In genomic region chr4:43179-43935, dm6 we compare ENCODE assay signal across 1 fruit fly cellular context.
TF ChIP-seq lines count a peak whose summit lies in the region.

TSS of gene PlexB (minus strand) at chr4:43778.

TF ChIP-seq in whole organism, embryonic, 481 proteins besides CTCF, POLR2A, EP300 and RAD21 (continued from another document and continues in another):
- TF ChIP-seq Atf6 (GFP tag; IDR thresholded peaks at IDR 0.05; lab: Robert Waterston, UW): no peak
- no peak for TF ChIP-seq CG11560 (tag; IDR thresholded peaks at IDR 0.05; lab: Robert Waterston, UW)
- peak; percentile 77 for TF ChIP-seq sens (GFP tag; lab: Kevin White, UChicago)
- TF ChIP-seq crol (GFP tag; IDR thresholded peaks at IDR 0.05; lab: Robert Waterston, UW): no peak
- peak; percentile 42 for TF ChIP-seq HmgZ (tag; optimal IDR thresholded peaks at IDR 0.05; lab: Kevin White, UChicago)
- no peak for TF ChIP-seq CG34422 (GFP tag; IDR thresholded peaks at IDR 0.05; lab: Robert Waterston, UW)
- TF ChIP-seq sima (GFP tag; optimal IDR thresholded peaks at IDR 0.05; lab: Kevin White, UChicago): no peak
- TF ChIP-seq CG15011 (GFP tag; optimal IDR thresholded peaks at IDR 0.05; lab: Kevin White, UChicago): no peak
- no peak for TF ChIP-seq CG8944 (GFP tag; optimal IDR thresholded peaks at IDR 0.05; lab: Kevin White, UChicago)
- no peak for TF ChIP-seq CG4328 (GFP tag; optimal IDR thresholded peaks at IDR 0.05; lab: Kevin White, UChicago)
- peak; percentile 36 for TF ChIP-seq pho (GFP tag; optimal IDR thresholded peaks at IDR 0.05; lab: Kevin White, UChicago)
- TF ChIP-seq CG3838 (GFP tag; optimal IDR thresholded peaks at IDR 0.05; lab: Kevin White, UChicago): no peak
- no peak for TF ChIP-seq CG16815 (GFP tag; optimal IDR thresholded peaks at IDR 0.05; lab: Kevin White, UChicago)
- no peak for TF ChIP-seq ase (GFP tag; IDR thresholded peaks at IDR 0.05; lab: Robert Waterston, UW)
- peak; percentile 15; the same call in 1 of the 3 replicates for TF ChIP-seq CG17361 (GFP tag; IDR thresholded peaks at IDR 0.05; lab: Robert Waterston, UW)
- TF ChIP-seq CG7786 (GFP tag; optimal IDR thresholded peaks at IDR 0.05; lab: Kevin White, UChicago): peak; percentile 26
- TF ChIP-seq Sin3A (optimal IDR thresholded peaks at IDR 0.05; lab: Kevin White, UChicago): peak; percentile 5
- TF ChIP-seq jumu (GFP tag; optimal IDR thresholded peaks at IDR 0.05; lab: Kevin White, UChicago): no peak
- TF ChIP-seq CG5245 (GFP tag; optimal IDR thresholded peaks at IDR 0.05; lab: Kevin White, UChicago): no peak
- TF ChIP-seq nmo (GFP tag; optimal IDR thresholded peaks at IDR 0.05; lab: Kevin White, UChicago): peak; percentile 68
- TF ChIP-seq CG9817 (tag; optimal IDR thresholded peaks at IDR 0.05; lab: Kevin White, UChicago): no peak
- no peak for TF ChIP-seq Trl (optimal IDR thresholded peaks at IDR 0.05; lab: Kevin White, UChicago)
- no peak for TF ChIP-seq Trl (GFP tag; optimal IDR thresholded peaks at IDR 0.05; lab: Kevin White, UChicago)
- TF ChIP-seq al (GFP tag; IDR thresholded peaks at IDR 0.05; lab: Robert Waterston, UW): no peak
- TF ChIP-seq CG5953 (GFP tag; IDR thresholded peaks at IDR 0.05; lab: Robert Waterston, UW): no peak
- TF ChIP-seq bcd (GFP tag; optimal IDR thresholded peaks at IDR 0.05; lab: Kevin White, UChicago): peak; percentile 37
- TF ChIP-seq Atf3 (GFP tag; optimal IDR thresholded peaks at IDR 0.05; lab: Kevin White, UChicago): no peak
- no peak for TF ChIP-seq CG9727 (GFP tag; optimal IDR thresholded peaks at IDR 0.05; lab: Kevin White, UChicago)
- TF ChIP-seq CG4854 (GFP tag; optimal IDR thresholded peaks at IDR 0.05; lab: Kevin White, UChicago): no peak
- TF ChIP-seq CG8765 (GFP tag; IDR thresholded peaks at IDR 0.05; lab: Robert Waterston, UW): no peak
- no peak for TF ChIP-seq CG13123 (GFP tag; optimal IDR thresholded peaks at IDR 0.05; lab: Kevin White, UChicago)
- no peak for TF ChIP-seq z (GFP tag; IDR thresholded peaks at IDR 0.05; lab: Robert Waterston, UW)
- TF ChIP-seq her (GFP tag; optimal IDR thresholded peaks at IDR 0.05; lab: Kevin White, UChicago): no peak
- TF ChIP-seq usp (GFP tag; optimal IDR thresholded peaks at IDR 0.05; lab: Kevin White, UChicago): no peak
- no peak for TF ChIP-seq CG16779 (GFP tag; IDR thresholded peaks at IDR 0.05; lab: Robert Waterston, UW)
- no peak for TF ChIP-seq stwl (tag; optimal IDR thresholded peaks at IDR 0.05; lab: Kevin White, UChicago)
- peak; percentile 42; the same call in 1 of the 2 replicates for TF ChIP-seq CG2129 (GFP tag; IDR thresholded peaks at IDR 0.05; lab: Robert Waterston, UW; ENCODE audit: partially characterized antibody)
- TF ChIP-seq CG10147 (GFP tag; optimal IDR thresholded peaks at IDR 0.05; lab: Kevin White, UChicago): no peak
- no peak for TF ChIP-seq CG10274 (GFP tag; optimal IDR thresholded peaks at IDR 0.05; lab: Kevin White, UChicago)
- no peak for TF ChIP-seq Fer3 (tag; optimal IDR thresholded peaks at IDR 0.05; lab: Kevin White, UChicago)
- no peak for TF ChIP-seq esg (GFP tag; conservative IDR thresholded peaks at IDR 0.05; lab: Robert Waterston, UW)
- no peak for TF ChIP-seq CG17328 (GFP tag; IDR thresholded peaks at IDR 0.05; lab: Robert Waterston, UW)
- TF ChIP-seq Oaz (GFP tag; IDR thresholded peaks at IDR 0.05; lab: Robert Waterston, UW): no peak
- peak; percentile 49 for TF ChIP-seq zfh2 (GFP tag; optimal IDR thresholded peaks at IDR 0.05; lab: Kevin White, UChicago)
- TF ChIP-seq B-H2 (GFP tag; optimal IDR thresholded peaks at IDR 0.05; lab: Kevin White, UChicago): no peak
- TF ChIP-seq CG6854 (GFP tag; optimal IDR thresholded peaks at IDR 0.05; lab: Kevin White, UChicago): no peak
- TF ChIP-seq Six4 (GFP tag; optimal IDR thresholded peaks at IDR 0.05; lab: Kevin White, UChicago): no peak
- peak in 1 of 2 experiments; percentile 72 for TF ChIP-seq Dfd (GFP tag; optimal IDR thresholded peaks at IDR 0.05; lab: Kevin White, UChicago)
- TF ChIP-seq CG10959 (GFP tag; IDR thresholded peaks at IDR 0.05; lab: Robert Waterston, UW): no peak
- TF ChIP-seq Dll (GFP tag; IDR thresholded peaks at IDR 0.05; lab: Robert Waterston, UW; ENCODE audit: partially characterized antibody): peak; percentile 67; the same call in 3 of the 4 replicates
- TF ChIP-seq psq (GFP tag; optimal IDR thresholded peaks at IDR 0.05; lab: Kevin White, UChicago): no peak
- no peak for TF ChIP-seq Drgx (GFP tag; IDR thresholded peaks at IDR 0.05; lab: Robert Waterston, UW)
- TF ChIP-seq scrt (GFP tag; optimal IDR thresholded peaks at IDR 0.05; lab: Kevin White, UChicago): no peak
- no peak for TF ChIP-seq cg (GFP tag; optimal IDR thresholded peaks at IDR 0.05; lab: Kevin White, UChicago)
- TF ChIP-seq org-1 (GFP tag; optimal IDR thresholded peaks at IDR 0.05; lab: Kevin White, UChicago): no peak
- no peak for TF ChIP-seq slp2 (GFP tag; optimal IDR thresholded peaks at IDR 0.05; lab: Kevin White, UChicago)
- TF ChIP-seq crc (GFP tag; optimal IDR thresholded peaks at IDR 0.05; lab: Kevin White, UChicago): no peak
- peak; percentile 65 for TF ChIP-seq hbn (GFP tag; IDR thresholded peaks at IDR 0.05; lab: Robert Waterston, UW; ENCODE audit: partially characterized antibody)
- TF ChIP-seq GATAe (GFP tag; conservative IDR thresholded peaks at IDR 0.05; lab: Robert Waterston, UW): peak; percentile 41; the same call in 1 of the 2 replicates
- no peak for TF ChIP-seq en (GFP tag; optimal IDR thresholded peaks at IDR 0.05; lab: Kevin White, UChicago)
- TF ChIP-seq CG3726 (GFP tag; IDR thresholded peaks at IDR 0.05; lab: Robert Waterston, UW): no peak
- TF ChIP-seq rib (GFP tag; IDR thresholded peaks at IDR 0.05; lab: Robert Waterston, UW): no peak
- no peak for TF ChIP-seq gcm (GFP tag; optimal IDR thresholded peaks at IDR 0.05; lab: Kevin White, UChicago)
- no peak for TF ChIP-seq CG7928 (GFP tag; optimal IDR thresholded peaks at IDR 0.05; lab: Kevin White, UChicago)
- TF ChIP-seq CG31388 (GFP tag; optimal IDR thresholded peaks at IDR 0.05; lab: Kevin White, UChicago): no peak
- TF ChIP-seq ash1 (GFP tag; optimal IDR thresholded peaks at IDR 0.05; lab: Kevin White, UChicago): no peak
- no peak for TF ChIP-seq Usf (GFP tag; optimal IDR thresholded peaks at IDR 0.05; lab: Kevin White, UChicago)
- TF ChIP-seq Myb (GFP tag; optimal IDR thresholded peaks at IDR 0.05; lab: Kevin White, UChicago): peak; percentile 21
- TF ChIP-seq CG4404 (GFP tag; IDR thresholded peaks at IDR 0.05; lab: Robert Waterston, UW): no peak
- TF ChIP-seq gt (GFP tag; IDR thresholded peaks at IDR 0.05; lab: Robert Waterston, UW): no peak
- TF ChIP-seq grau (tag; optimal IDR thresholded peaks at IDR 0.05; lab: Kevin White, UChicago): peak; percentile 22
- peak; percentile 69 for TF ChIP-seq unc-4 (GFP tag; IDR thresholded peaks at IDR 0.05; lab: Robert Waterston, UW; ENCODE audit: partially characterized antibody)
- no peak for TF ChIP-seq run (tag; optimal IDR thresholded peaks at IDR 0.05; lab: Kevin White, UChicago)
- TF ChIP-seq CG4730 (GFP tag; IDR thresholded peaks at IDR 0.05; lab: Robert Waterston, UW): no peak
- peak; percentile 51 for TF ChIP-seq CG33213 (GFP tag; optimal IDR thresholded peaks at IDR 0.05; lab: Kevin White, UChicago)
- no peak for TF ChIP-seq Vsx1 (GFP tag; optimal IDR thresholded peaks at IDR 0.05; lab: Kevin White, UChicago)
- TF ChIP-seq Rfx (GFP tag; IDR thresholded peaks at IDR 0.05; lab: Robert Waterston, UW): no peak
- TF ChIP-seq Oli (tag; optimal IDR thresholded peaks at IDR 0.05; lab: Kevin White, UChicago): no peak
- TF ChIP-seq pan (optimal IDR thresholded peaks at IDR 0.05; lab: Kevin White, UChicago): no peak
- TF ChIP-seq pan (GFP tag; optimal IDR thresholded peaks at IDR 0.05 in 1 of 2, IDR thresholded peaks at IDR 0.05 in 1 of 2): no peak
- no peak for TF ChIP-seq Hand (GFP tag; optimal IDR thresholded peaks at IDR 0.05; lab: Kevin White, UChicago)
- TF ChIP-seq CG10366 (GFP tag; IDR thresholded peaks at IDR 0.05; lab: Robert Waterston, UW): no peak
- TF ChIP-seq CG17829 (tag; optimal IDR thresholded peaks at IDR 0.05; lab: Kevin White, UChicago): peak; percentile 4
- peak; percentile 94 for TF ChIP-seq Bgb (GFP tag; IDR thresholded peaks at IDR 0.05; lab: Robert Waterston, UW; ENCODE audit: partially characterized antibody)
- no peak for TF ChIP-seq eyg (GFP tag; optimal IDR thresholded peaks at IDR 0.05; lab: Kevin White, UChicago)
- TF ChIP-seq sug (tag; optimal IDR thresholded peaks at IDR 0.05; lab: Kevin White, UChicago): peak; percentile 37
- TF ChIP-seq CG10267 (tag; optimal IDR thresholded peaks at IDR 0.05; lab: Kevin White, UChicago): peak; percentile 24
- TF ChIP-seq E2f2 (GFP tag; IDR thresholded peaks at IDR 0.05; lab: Robert Waterston, UW): no peak
- no peak for TF ChIP-seq Optix (GFP tag; IDR thresholded peaks at IDR 0.05; lab: Robert Waterston, UW)
- TF ChIP-seq CG11456 (GFP tag; IDR thresholded peaks at IDR 0.05; lab: Robert Waterston, UW): no peak
- no peak for TF ChIP-seq MTF-1 (GFP tag; optimal IDR thresholded peaks at IDR 0.05; lab: Kevin White, UChicago; ENCODE audit: borderline replicate concordance)
- no peak for TF ChIP-seq Asciz (GFP tag; optimal IDR thresholded peaks at IDR 0.05; lab: Kevin White, UChicago)
- TF ChIP-seq mld (GFP tag; IDR thresholded peaks at IDR 0.05; lab: Robert Waterston, UW; ENCODE audit: partially characterized antibody): peak; percentile 91
- TF ChIP-seq Sox102F (GFP tag; optimal IDR thresholded peaks at IDR 0.05; lab: Kevin White, UChicago): no peak
- no peak for TF ChIP-seq CG7372 (GFP tag; IDR thresholded peaks at IDR 0.05; lab: Robert Waterston, UW)
- no peak for TF ChIP-seq dimm (GFP tag; IDR thresholded peaks at IDR 0.05; lab: Robert Waterston, UW)
- no peak for TF ChIP-seq Rx (GFP tag; IDR thresholded peaks at IDR 0.05; lab: Robert Waterston, UW)
- no peak for TF ChIP-seq chn (GFP tag; optimal IDR thresholded peaks at IDR 0.05; lab: Kevin White, UChicago)
- TF ChIP-seq pum (GFP tag; optimal IDR thresholded peaks at IDR 0.05; lab: Kevin White, UChicago): no peak
- no peak for TF ChIP-seq CG11504 (tag; optimal IDR thresholded peaks at IDR 0.05; lab: Kevin White, UChicago)
- peak; percentile 74 for TF ChIP-seq tna (GFP tag; IDR thresholded peaks at IDR 0.05; lab: Robert Waterston, UW; ENCODE audit: partially characterized antibody)
- no peak for TF ChIP-seq CG9437 (GFP tag; optimal IDR thresholded peaks at IDR 0.05; lab: Kevin White, UChicago)
- no peak for TF ChIP-seq CG8478 (optimal IDR thresholded peaks at IDR 0.05; lab: Kevin White, UChicago)
- TF ChIP-seq CG6791 (GFP tag; IDR thresholded peaks at IDR 0.05; lab: Robert Waterston, UW; ENCODE audit: partially characterized antibody): peak; percentile 95
- no peak for TF ChIP-seq CG18476 (GFP tag; optimal IDR thresholded peaks at IDR 0.05; lab: Kevin White, UChicago)
- TF ChIP-seq Stat92E (GFP tag; optimal IDR thresholded peaks at IDR 0.05; lab: Kevin White, UChicago): no peak
- TF ChIP-seq mam (GFP tag; optimal IDR thresholded peaks at IDR 0.05; lab: Kevin White, UChicago): peak; percentile 30
- TF ChIP-seq CG17912 (GFP tag; optimal IDR thresholded peaks at IDR 0.05; lab: Kevin White, UChicago): no peak
- no peak for TF ChIP-seq Max (GFP tag; optimal IDR thresholded peaks at IDR 0.05; lab: Kevin White, UChicago)
- no peak for TF ChIP-seq jing (GFP tag; optimal IDR thresholded peaks at IDR 0.05; lab: Kevin White, UChicago)
- no peak for TF ChIP-seq CG12769 (tag; optimal IDR thresholded peaks at IDR 0.05; lab: Kevin White, UChicago)
- TF ChIP-seq trh (GFP tag; optimal IDR thresholded peaks at IDR 0.05; lab: Kevin White, UChicago): no peak
- no peak for TF ChIP-seq Tbp (GFP tag; optimal IDR thresholded peaks at IDR 0.05; lab: Kevin White, UChicago)
- no peak for TF ChIP-seq lbe (GFP tag; optimal IDR thresholded peaks at IDR 0.05; lab: Kevin White, UChicago)
- peak; percentile 71 for TF ChIP-seq pfk (GFP tag; optimal IDR thresholded peaks at IDR 0.05; lab: Kevin White, UChicago)
- no peak for TF ChIP-seq CG3847 (GFP tag; IDR thresholded peaks at IDR 0.05; lab: Robert Waterston, UW)
- no peak for TF ChIP-seq toy (GFP tag; IDR thresholded peaks at IDR 0.05; lab: Robert Waterston, UW)
- TF ChIP-seq CG12942 (GFP tag; optimal IDR thresholded peaks at IDR 0.05; lab: Kevin White, UChicago): no peak
- TF ChIP-seq bowl (GFP tag; IDR thresholded peaks at IDR 0.05; lab: Robert Waterston, UW): no peak
- TF ChIP-seq crp (GFP tag; optimal IDR thresholded peaks at IDR 0.05; lab: Kevin White, UChicago): no peak
- no peak for TF ChIP-seq peb (GFP tag; IDR thresholded peaks at IDR 0.05; lab: Robert Waterston, UW)
- no peak for TF ChIP-seq CG43689 (GFP tag; IDR thresholded peaks at IDR 0.05; lab: Robert Waterston, UW)
- peak; percentile 8 for TF ChIP-seq CG1233 (GFP tag; optimal IDR thresholded peaks at IDR 0.05; lab: Kevin White, UChicago)
- no peak for TF ChIP-seq CG14965 (GFP tag; optimal IDR thresholded peaks at IDR 0.05; lab: Kevin White, UChicago; ENCODE audit: borderline replicate concordance)
- TF ChIP-seq CG6765 (GFP tag; optimal IDR thresholded peaks at IDR 0.05; lab: Kevin White, UChicago): no peak
- no peak for TF ChIP-seq ems (GFP tag; optimal IDR thresholded peaks at IDR 0.05; lab: Kevin White, UChicago)
- TF ChIP-seq Sry-δ (GFP tag; optimal IDR thresholded peaks at IDR 0.05; lab: Kevin White, UChicago): peak; percentile 92
- no peak for TF ChIP-seq CG1529 (GFP tag; optimal IDR thresholded peaks at IDR 0.05; lab: Kevin White, UChicago)
- no peak for TF ChIP-seq klu (GFP tag; IDR thresholded peaks at IDR 0.05; lab: Robert Waterston, UW)
- no peak for TF ChIP-seq Nf-YC (tag; optimal IDR thresholded peaks at IDR 0.05; lab: Kevin White, UChicago)
- no peak for TF ChIP-seq tap (tag; optimal IDR thresholded peaks at IDR 0.05; lab: Kevin White, UChicago)
- no peak for TF ChIP-seq Ada2b (GFP tag; IDR thresholded peaks at IDR 0.05; lab: Robert Waterston, UW)
- TF ChIP-seq BEAF-32 (GFP tag; optimal IDR thresholded peaks at IDR 0.05; lab: Kevin White, UChicago): peak; percentile 93
- no peak for TF ChIP-seq gcm2 (GFP tag; optimal IDR thresholded peaks at IDR 0.05; lab: Kevin White, UChicago)
- TF ChIP-seq CG15601 (tag; optimal IDR thresholded peaks at IDR 0.05; lab: Kevin White, UChicago): no peak
- peak; percentile 72 for TF ChIP-seq CG10431 (GFP tag; optimal IDR thresholded peaks at IDR 0.05; lab: Kevin White, UChicago)
- peak; percentile 72 for TF ChIP-seq CG14710 (tag; optimal IDR thresholded peaks at IDR 0.05; lab: Kevin White, UChicago)
- no peak for TF ChIP-seq Hr39 (optimal IDR thresholded peaks at IDR 0.05; lab: Kevin White, UChicago)
- TF ChIP-seq CG17802 (tag; optimal IDR thresholded peaks at IDR 0.05; lab: Kevin White, UChicago): peak; percentile 99
